Worm (Caenorhabditis elegans): ENCODE measurements around the gene R02D5.10.

The R02D5.10 gene

ce11 chrV:14457070-14457469 is 25.0 kb upstream of the R02D5.10 start, which contains the start of gene coh-3 (continued):
- TF ChIP-seq lsy-27 (tag; optimal IDR thresholded peaks at IDR 0.05; ENCODE audit: borderline replicate concordance, insufficient read depth) (no peak), mes-4 (tag; optimal IDR thresholded peaks at IDR 0.05) (no peak), ceh-40 (GFP tag; IDR thresholded peaks at IDR 0.05) (no peak), attf-6 (GFP tag; IDR thresholded peaks at IDR 0.05) (peak; percentile 70), ceh-79 (tag; optimal IDR thresholded peaks at IDR 0.05) (no peak), unc-130 (GFP tag; optimal IDR thresholded peaks at IDR 0.05) (peak; percentile 59), ztf-3 (GFP tag; optimal IDR thresholded peaks at IDR 0.05) (no peak), rpc-1 (optimal IDR thresholded peaks at IDR 0.05) (no peak), rpc-1 (tag; optimal IDR thresholded peaks at IDR 0.05) (peak; percentile 1), Y95B8A.8 (GFP tag; IDR thresholded peaks at IDR 0.05) (0 out of 2 replicates have a peak, but pooled peaks have one; percentile 35), gei-17 (GFP tag; optimal IDR thresholded peaks at IDR 0.05) (no peak), sea-2 (GFP tag; IDR thresholded peaks at IDR 0.05) (no peak), hlh-26 (GFP tag; conservative IDR thresholded peaks at IDR 0.05) (no peak), Y53G8AR.9 (GFP tag; conservative IDR thresholded peaks at IDR 0.05) (peak; percentile 81), ztf-28 (GFP tag; IDR thresholded peaks at IDR 0.05) (peak; percentile 53; the same call in 1 of the 2 replicates), F22D6.2 (tag; optimal IDR thresholded peaks at IDR 0.05) (no peak), ceh-58 (GFP tag; IDR thresholded peaks at IDR 0.05) (no peak), F55B11.4 (tag; optimal IDR thresholded peaks at IDR 0.05; ENCODE audit: borderline replicate concordance, insufficient read depth) (no peak), F37B4.10 (GFP tag; IDR thresholded peaks at IDR 0.05) (no peak), mel-28 (tag; optimal IDR thresholded peaks at IDR 0.05; ENCODE audit: borderline replicate concordance) (no peak), pbrm-1 (GFP tag; IDR thresholded peaks at IDR 0.05) (peak; percentile 74), hsf-1 (GFP tag; IDR thresholded peaks at IDR 0.05) (peak; percentile 93), unc-62 (GFP tag; optimal IDR thresholded peaks at IDR 0.05) (no peak), ekl-4 (GFP tag; IDR thresholded peaks at IDR 0.05) (peak; percentile 88), zfh-2 (GFP tag; conservative IDR thresholded peaks at IDR 0.05) (no peak), rcor-1 (GFP tag; IDR thresholded peaks at IDR 0.05) (peak; percentile 76), chd-7 (tag; optimal IDR thresholded peaks at IDR 0.05) (no peak), F57C9.4 (tag; optimal IDR thresholded peaks at IDR 0.05) (no peak), hmg-20 (GFP tag; IDR thresholded peaks at IDR 0.05) (no peak), sdz-38 (tag; optimal IDR thresholded peaks at IDR 0.05) (no peak), K12H6.12 (tag; optimal IDR thresholded peaks at IDR 0.05) (no peak), zim-3 (tag; optimal IDR thresholded peaks at IDR 0.05) (no peak), dpl-1 (GFP tag; optimal IDR thresholded peaks at IDR 0.05) (peak; percentile 90), aptf-2 (GFP tag; conservative IDR thresholded peaks at IDR 0.05) (peak; percentile 65; the same call in 1 of the 2 replicates), lag-1 (GFP tag; IDR thresholded peaks at IDR 0.05) (no peak), hlh-12 (tag; optimal IDR thresholded peaks at IDR 0.05) (no peak), egl-18 (GFP tag; IDR thresholded peaks at IDR 0.05) (no peak), aptf-3 (GFP tag; IDR thresholded peaks at IDR 0.05) (no peak), sptf-2 (GFP tag; optimal IDR thresholded peaks at IDR 0.05) (no peak), bed-1 (GFP tag; IDR thresholded peaks at IDR 0.05) (no peak), mcd-1 (GFP tag; IDR thresholded peaks at IDR 0.05) (peak; percentile 63), nhr-90 (tag; optimal IDR thresholded peaks at IDR 0.05) (no peak), dpff-1 (tag; optimal IDR thresholded peaks at IDR 0.05) (no peak), efl-1 (GFP tag; optimal IDR thresholded peaks at IDR 0.05) (peak; percentile 96), B0035.1 (tag; optimal IDR thresholded peaks at IDR 0.05) (no peak), akir-1 (GFP tag; optimal IDR thresholded peaks at IDR 0.05) (no peak), madf-6 (GFP tag; IDR thresholded peaks at IDR 0.05) (peak; percentile 99), mxl-1 (tag; optimal IDR thresholded peaks at IDR 0.05) (no peak), madf-10 (tag; optimal IDR thresholded peaks at IDR 0.05) (no peak), ztf-25 (GFP tag; IDR thresholded peaks at IDR 0.05) (no peak), tlf-1 (GFP tag; optimal IDR thresholded peaks at IDR 0.05) (peak; percentile 88)

Measured in whole organism, young adult.